Fruit fly (Drosophila melanogaster) Kc167 (cell line): ENCODE measurements around the gene CG11726.
A peak's percentile ranks its signal among the peaks of the same experiment; 100 is the strongest.

Experiments used
- Myc ChIP-seq: fragments of >200 bp; optimal IDR thresholded peaks from 2 replicates; lab custom pipeline; 2017; ENCODE audit warnings: missing external identifiers
- Sin3A ChIP-seq: fragments of >200 bp; optimal IDR thresholded peaks from 2 replicates; lab custom pipeline; 2018; ENCODE audit warnings: missing external identifiers
- h ChIP-seq: fragments of >200 bp; optimal IDR thresholded peaks from 3 replicates; lab custom pipeline; 2018; ENCODE audit warnings: missing external identifiers
- insv ChIP-seq: fragments of >200 bp; optimal IDR thresholded peaks from 3 replicates; lab custom pipeline; 2018; ENCODE audit warnings: missing external identifiers
- psq ChIP-seq: fragments of >200 bp; optimal IDR thresholded peaks from 2 replicates; lab custom pipeline; 2017; ENCODE audit warnings: missing external identifiers
- ttk ChIP-seq: sonication (Bioruptor generic); optimal IDR thresholded peaks from 2 replicates; lab custom pipeline; 2017; ENCODE audit warnings: missing external identifiers

The CG11726 gene

dm6 chr3L:11359596-11359995, 34.9 kb upstream of the CG11726 start:
- TF ChIP-seq psq (lab: Kevin White, UChicago) (no peak), ttk (lab: Kevin White, UChicago) (no peak), Myc (lab: Kevin White, UChicago) (no peak), Sin3A (lab: Kevin White, UChicago) (no peak), insv (lab: Kevin White, UChicago) (no peak), h (lab: Kevin White, UChicago) (no peak)

DNA sequence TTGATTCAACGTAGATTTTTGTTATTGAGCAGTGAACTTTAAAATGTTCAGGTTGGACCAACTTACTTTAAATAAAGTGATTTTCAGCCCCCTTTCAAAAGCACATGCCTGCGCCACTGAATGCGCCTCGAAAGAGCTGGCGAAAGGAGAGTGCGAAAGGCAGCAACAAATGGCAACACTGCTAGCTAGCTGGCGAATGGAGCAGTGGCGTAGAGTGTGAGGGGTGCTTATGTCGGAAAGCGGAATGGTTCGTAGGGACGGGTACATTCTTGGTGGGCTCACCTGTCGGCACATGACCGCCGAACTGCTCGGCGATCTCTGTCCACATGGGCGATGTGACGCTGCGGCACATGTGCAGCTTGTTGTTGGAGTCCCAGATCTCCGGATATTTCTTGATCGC, 30.2 kb upstream of the CG11726 start:
- TF ChIP-seq Sin3A (lab: Kevin White, UChicago), result no peak
- TF ChIP-seq Myc (lab: Kevin White, UChicago), result no peak

DNA sequence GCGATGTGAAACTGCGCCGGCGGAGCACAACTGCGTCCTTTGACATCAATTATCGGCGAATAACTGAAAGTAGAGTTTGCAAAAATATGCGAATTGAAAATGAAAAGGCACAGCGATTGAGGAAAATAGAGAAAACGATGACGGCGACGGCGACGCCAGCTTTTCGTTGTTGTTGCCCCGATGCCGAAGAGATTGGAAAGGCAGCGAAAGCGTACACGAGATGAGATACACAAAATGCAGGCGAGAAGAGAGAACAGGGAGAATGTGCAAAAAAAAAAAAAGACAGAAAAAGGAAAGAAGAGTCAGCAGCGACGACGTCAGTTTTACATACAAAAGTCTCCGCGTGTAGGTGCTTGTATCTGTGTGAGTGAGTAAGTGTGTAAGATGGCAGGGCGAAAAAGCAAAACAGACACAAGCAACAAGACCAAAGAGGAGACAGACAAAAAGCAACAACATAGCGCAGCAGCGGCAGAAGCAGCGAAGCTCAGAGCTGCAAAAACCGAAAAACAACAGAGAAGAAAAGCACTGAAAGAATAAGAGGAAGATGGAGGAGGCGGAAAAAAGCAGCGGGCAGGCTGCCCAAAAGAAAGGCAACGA, 29.6 kb upstream of the CG11726 start, which contains the start of gene CG6163:
CG6163 (minus strand) TSS at position 51 of the 597 bp plus-strand sequence.
- peak; percentile 63 for TF ChIP-seq psq (lab: Kevin White, UChicago)
- TF ChIP-seq ttk (lab: Kevin White, UChicago), result no peak

DNA sequence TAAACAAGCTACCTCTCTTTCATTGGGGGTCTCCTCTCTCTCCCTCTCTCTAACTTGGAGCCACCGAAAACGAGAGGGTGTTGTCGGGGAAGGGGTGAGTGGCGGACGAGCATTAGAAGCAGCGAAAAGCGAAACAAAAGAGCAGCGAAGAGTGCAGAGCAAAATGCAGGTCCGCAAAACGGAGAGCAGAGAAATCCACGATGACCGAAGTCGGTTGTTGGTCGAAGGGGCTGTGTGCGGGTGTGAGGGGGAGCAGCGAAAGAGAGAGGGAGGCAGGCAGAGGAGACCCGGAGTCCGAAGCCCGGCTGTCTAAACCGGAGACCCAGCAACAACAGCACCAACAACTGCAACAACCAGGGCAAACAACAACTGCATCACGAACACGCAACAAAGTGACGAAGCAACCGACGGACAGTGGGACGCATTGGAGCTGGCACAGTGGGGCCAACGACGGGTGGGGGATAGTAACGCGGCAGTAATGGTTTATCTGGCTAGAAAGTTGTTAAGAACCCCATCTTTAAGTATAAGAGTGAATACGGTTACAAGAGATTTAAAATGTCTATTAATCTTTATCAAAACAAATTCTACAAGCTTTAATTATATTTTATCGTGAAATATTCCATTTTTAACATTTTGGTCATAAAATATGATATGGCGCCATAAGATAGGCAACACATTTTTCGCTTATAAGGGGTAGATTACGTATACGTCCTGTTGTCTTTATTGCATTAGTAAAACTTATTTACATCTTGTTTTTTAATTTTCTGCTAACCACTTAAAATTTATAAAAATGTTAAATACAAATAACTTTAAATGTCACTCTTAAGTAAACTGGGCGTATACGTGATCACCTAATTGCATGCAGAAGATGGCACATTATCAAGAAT, 28.8 kb upstream of the CG11726 start:
- no peak for TF ChIP-seq Sin3A (lab: Kevin White, UChicago)
- no peak for TF ChIP-seq insv (lab: Kevin White, UChicago)
- TF ChIP-seq ttk (lab: Kevin White, UChicago), result no peak
- TF ChIP-seq Myc (lab: Kevin White, UChicago), result no peak
- TF ChIP-seq psq (lab: Kevin White, UChicago), result no peak
- no peak for TF ChIP-seq h (lab: Kevin White, UChicago)

dm6 chr3L:11366422-11366821, 28.1 kb upstream of the CG11726 start:
- TF ChIP-seq Myc (lab: Kevin White, UChicago) (no peak), ttk (lab: Kevin White, UChicago) (no peak), insv (lab: Kevin White, UChicago) (no peak), psq (lab: Kevin White, UChicago) (no peak), h (lab: Kevin White, UChicago) (no peak), Sin3A (lab: Kevin White, UChicago) (no peak)

DNA sequence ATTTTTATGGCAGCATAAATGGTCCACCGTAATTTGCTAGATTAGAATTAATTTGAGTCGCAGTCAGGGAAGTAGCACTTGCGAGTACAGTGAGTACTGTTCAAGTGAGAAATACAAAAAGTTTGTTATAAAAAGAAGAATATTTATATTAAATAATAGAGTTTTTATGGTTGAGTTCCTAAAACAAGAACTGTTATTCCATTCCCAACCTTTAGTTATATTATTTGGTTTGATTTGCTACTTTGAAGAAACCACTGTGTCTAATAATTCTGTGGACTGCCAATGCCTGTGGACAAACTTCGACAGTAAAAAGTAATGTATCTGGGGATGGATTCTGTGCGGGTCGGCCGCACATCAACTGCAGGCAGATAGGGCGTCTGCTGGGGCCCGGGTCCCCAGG, 26.7 kb upstream of the CG11726 start:
- no peak for TF ChIP-seq h (lab: Kevin White, UChicago)

- TF ChIP-seq Sin3A (lab: Kevin White, UChicago) (no peak), h (lab: Kevin White, UChicago) (no peak), ttk (lab: Kevin White, UChicago) (no peak), Myc (lab: Kevin White, UChicago) (no peak), insv (lab: Kevin White, UChicago) (no peak), psq (lab: Kevin White, UChicago) (no peak)
Measured at dm6 chr3L:11368319-11369299, 25.9 kb upstream of the CG11726 start.

- TF ChIP-seq ttk (lab: Kevin White, UChicago), result no peak
- TF ChIP-seq psq (lab: Kevin White, UChicago), result no peak
- TF ChIP-seq Sin3A (lab: Kevin White, UChicago), result no peak
- TF ChIP-seq h (lab: Kevin White, UChicago), result no peak
- TF ChIP-seq Myc (lab: Kevin White, UChicago), result no peak
- no peak for TF ChIP-seq insv (lab: Kevin White, UChicago)
Measured at dm6 chr3L:11369778-11370684, 24.5 kb upstream of the CG11726 start.

DNA sequence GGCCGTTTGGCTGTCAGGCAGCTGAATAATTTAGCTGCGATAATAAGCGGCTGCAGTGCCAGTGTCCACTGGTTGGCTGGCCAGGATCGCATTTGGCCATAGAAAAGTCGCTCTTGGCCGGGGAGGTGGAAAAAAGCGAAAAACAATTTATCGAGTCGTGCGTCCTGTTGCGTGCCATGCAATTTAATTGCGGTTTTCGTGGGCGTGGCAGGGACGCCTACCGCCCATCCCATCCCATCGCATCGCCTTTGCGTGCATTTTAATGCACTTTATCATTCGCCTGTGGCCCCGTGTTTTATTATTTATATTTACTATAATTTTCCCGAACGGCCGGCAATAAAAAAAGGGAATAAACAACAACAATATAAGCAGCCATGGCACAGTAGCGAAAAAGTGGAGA, 23.1 kb upstream of the CG11726 start:
- TF ChIP-seq Myc (lab: Kevin White, UChicago) (no peak), Sin3A (lab: Kevin White, UChicago) (no peak), insv (lab: Kevin White, UChicago) (no peak), psq (lab: Kevin White, UChicago) (no peak), h (lab: Kevin White, UChicago) (no peak), ttk (lab: Kevin White, UChicago) (no peak)

- TF ChIP-seq insv (lab: Kevin White, UChicago) (no peak), Sin3A (lab: Kevin White, UChicago) (no peak), ttk (lab: Kevin White, UChicago) (no peak), psq (lab: Kevin White, UChicago) (no peak), Myc (lab: Kevin White, UChicago) (no peak), h (lab: Kevin White, UChicago) (no peak)
Measured at dm6 chr3L:11372449-11372848, 22.0 kb upstream of the CG11726 start.
